Fruit fly (Drosophila melanogaster) whole organism, embryonic: ENCODE measurements around the gene mrva.
A peak's percentile ranks its signal among the peaks of the same experiment; 100 is the strongest.

Experiments
- BEAF-32 ChIP-seq: fragments of 200-800 bp; sonication (Bioruptor generic); optimal IDR thresholded peaks from 3 replicates; lab custom pipeline; 2017; ENCODE audit warnings: missing biosample characterization, missing genetic modification characterization, mild to moderate bottlenecking, moderate library complexity, missing genetic modification reagents
- CG11093 ChIP-seq: fragments of 200-800 bp; sonication (Bioruptor generic); IDR thresholded peaks from 3 replicates; pipeline ENCODE4 v1.3.6; 2022; ENCODE audit warnings: missing biosample characterization, missing genetic modification characterization
- CG11696 ChIP-seq: fragments of 200-800 bp; sonication (Bioruptor generic); IDR thresholded peaks from 2 replicates; pipeline ENCODE4 v1.3.6; 2022; ENCODE audit warnings: missing biosample characterization, missing genetic modification characterization
- CG12155 ChIP-seq: fragments of 200-800 bp; sonication (Bioruptor generic); optimal IDR thresholded peaks from 3 replicates; lab custom pipeline; 2016; ENCODE audit warnings: missing biosample characterization, missing genetic modification characterization
- CG13123 ChIP-seq: fragments of 200-800 bp; sonication (Bioruptor generic); optimal IDR thresholded peaks from 2 replicates; lab custom pipeline; 2016; ENCODE audit warnings: missing biosample characterization, missing genetic modification characterization
- CG17802 ChIP-seq: fragments of 200-800 bp; sonication (Bioruptor generic); optimal IDR thresholded peaks from 2 replicates; lab custom pipeline; 2018; ENCODE audit warnings: missing biosample characterization, mild to moderate bottlenecking, missing genetic modification characterization, moderate library complexity
- CG2199 ChIP-seq: fragments of 200-800 bp; sonication (Bioruptor generic); IDR thresholded peaks from 3 replicates; pipeline ENCODE4 v1.3.6; 2022; ENCODE audit warnings: missing biosample characterization, missing genetic modification characterization
- CG31224 ChIP-seq: fragments of 200-800 bp; sonication (Bioruptor generic); IDR thresholded peaks from 2 replicates; pipeline ENCODE4 v1.3.6; 2022; ENCODE audit warnings: missing biosample characterization, missing genetic modification characterization
- CG33213 ChIP-seq: fragments of 200-800 bp; sonication (Bioruptor generic); optimal IDR thresholded peaks from 3 replicates; lab custom pipeline; 2016; ENCODE audit warnings: missing biosample characterization, missing genetic modification characterization
- CG4328 ChIP-seq: fragments of 200-800 bp; sonication (Bioruptor generic); optimal IDR thresholded peaks from 3 replicates; lab custom pipeline; 2017; ENCODE audit warnings: missing biosample characterization, missing genetic modification reagents, missing genetic modification characterization
- CG8359 ChIP-seq: fragments of 200-800 bp; sonication (Bioruptor generic); optimal IDR thresholded peaks from 2 replicates; lab custom pipeline; 2017; ENCODE audit warnings: missing biosample characterization, mild to moderate bottlenecking, missing genetic modification characterization, borderline replicate concordance
- CG8924 ChIP-seq: fragments of 200-800 bp; optimal IDR thresholded peaks from 3 replicates; lab custom pipeline; 2019; ENCODE audit warnings: missing biosample characterization, mild to moderate bottlenecking, missing genetic modification characterization, moderate library complexity
- CG9932 ChIP-seq: fragments of 200-800 bp; sonication (Bioruptor generic); IDR thresholded peaks from 2 replicates; pipeline ENCODE4 v1.3.6; 2022; ENCODE audit warnings: missing biosample characterization, missing genetic modification characterization
- D ChIP-seq, 2 experiments: fragments of 200-800 bp in 1 of 2; fragments of >200 bp in 1 of 2; sonication (Bioruptor generic) in 1 of 2; optimal IDR thresholded peaks; 2 replicates in 1 of 2; 3 replicates in 1 of 2; lab custom pipeline; 2017; ENCODE audit warnings: mild to moderate bottlenecking in 1 of 2, missing biosample characterization in 1 of 2, missing genetic modification characterization in 1 of 2, missing genetic modification reagents in 1 of 2
- Doc2 ChIP-seq: fragments of 200-800 bp; sonication (Bioruptor generic); IDR thresholded peaks from 2 replicates; pipeline ENCODE4 v1.3.6; 2022; ENCODE audit warnings: missing biosample characterization, missing genetic modification characterization
- Dref ChIP-seq: fragments of 200-800 bp; sonication (Bioruptor generic); IDR thresholded peaks from 2 replicates; pipeline ENCODE4 v1.3.6; 2022; ENCODE audit warnings: missing biosample characterization, missing genetic modification characterization
- E2f1 ChIP-seq: fragments of 200-800 bp; sonication (Bioruptor generic); IDR thresholded peaks from 2 replicates; pipeline ENCODE4 v1.3.6; 2022; ENCODE audit warnings: missing biosample characterization, missing genetic modification characterization
- Eip74EF ChIP-seq, 2 experiments: fragments of 200-800 bp in 1 of 2; fragments of >200 bp in 1 of 2; sonication (Bioruptor generic) in 1 of 2; optimal IDR thresholded peaks; 2 replicates each; lab custom pipeline; 2017 to 2019; ENCODE audit warnings: missing biosample characterization in 2 of 2, missing genetic modification characterization in 2 of 2, mild to moderate bottlenecking in 1 of 2, moderate library complexity in 1 of 2
- Ets97D ChIP-seq: fragments of 200-800 bp; sonication (Bioruptor generic); optimal IDR thresholded peaks from 3 replicates; lab custom pipeline; 2016; ENCODE audit warnings: missing biosample characterization, missing genetic modification characterization
- Fer2 ChIP-seq: fragments of 200-800 bp; sonication (Bioruptor generic); optimal IDR thresholded peaks from 2 replicates; lab custom pipeline; 2018; ENCODE audit warnings: missing biosample characterization, mild to moderate bottlenecking, missing genetic modification characterization, moderate library complexity
- GATAe ChIP-seq: fragments of 200-800 bp; sonication (Bioruptor generic); conservative IDR thresholded peaks from 2 replicates; pipeline ENCODE4 v1.3.6; 2022; ENCODE audit warnings: missing biosample characterization, missing genetic modification characterization
- HHEX ChIP-seq: fragments of 200-800 bp; sonication (Bioruptor generic); optimal IDR thresholded peaks from 3 replicates; lab custom pipeline; 2017; ENCODE audit warnings: missing biosample characterization, mild to moderate bottlenecking, missing genetic modification characterization, missing genetic modification reagents
- Kr ChIP-seq: fragments of 200-800 bp; sonication (Bioruptor generic); optimal IDR thresholded peaks from 2 replicates; lab custom pipeline; 2017; ENCODE audit warnings: missing biosample characterization, mild to moderate bottlenecking, missing genetic modification characterization
- Scr ChIP-seq: fragments of 200-800 bp; sonication (Bioruptor generic); IDR thresholded peaks from 2 replicates; pipeline ENCODE4 v1.3.6; 2022; ENCODE audit warnings: missing biosample characterization, missing genetic modification characterization; ENCODE audit not compliant: partially characterized antibody
- Xbp1 ChIP-seq: fragments of 200-800 bp; sonication (Bioruptor generic); optimal IDR thresholded peaks from 3 replicates; lab custom pipeline; 2016; ENCODE audit warnings: missing biosample characterization, mild to moderate bottlenecking, missing genetic modification characterization
- YL-1 ChIP-seq: fragments of 200-800 bp; sonication (Bioruptor generic); optimal IDR thresholded peaks from 3 replicates; lab custom pipeline; 2017; ENCODE audit warnings: missing biosample characterization, mild to moderate bottlenecking, missing genetic modification characterization
- bbx ChIP-seq: fragments of 200-800 bp; sonication (Bioruptor generic); IDR thresholded peaks from 2 replicates; pipeline ENCODE4 v1.3.6; 2022; ENCODE audit warnings: missing biosample characterization, missing genetic modification characterization; ENCODE audit not compliant: partially characterized antibody
- cg ChIP-seq: fragments of 200-800 bp; sonication (Bioruptor generic); optimal IDR thresholded peaks from 3 replicates; lab custom pipeline; 2019; ENCODE audit warnings: missing biosample characterization, mild to moderate bottlenecking, missing genetic modification characterization, moderate library complexity
- chif ChIP-seq, 2 experiments: fragments of 200-800 bp; sonication (Bioruptor generic); optimal IDR thresholded peaks; 3 replicates each; lab custom pipeline; 2016; ENCODE audit warnings: missing biosample characterization in 2 of 2, missing genetic modification characterization in 2 of 2
- dmrt99B ChIP-seq: fragments of 200-800 bp; sonication (Bioruptor generic); optimal IDR thresholded peaks from 2 replicates; lab custom pipeline; 2018; ENCODE audit warnings: missing biosample characterization, mild to moderate bottlenecking, missing genetic modification characterization, moderate library complexity
- eyg ChIP-seq: fragments of 200-800 bp; sonication (Bioruptor generic); optimal IDR thresholded peaks from 3 replicates; lab custom pipeline; 2016; ENCODE audit warnings: missing biosample characterization, missing genetic modification characterization
- ftz-f1 ChIP-seq: fragments of 200-800 bp; sonication (Bioruptor generic); optimal IDR thresholded peaks from 2 replicates; lab custom pipeline; 2016; ENCODE audit warnings: missing biosample characterization, missing genetic modification characterization
- h ChIP-seq: fragments of >200 bp; optimal IDR thresholded peaks from 2 replicates; lab custom pipeline; 2017
- inv ChIP-seq: fragments of 200-800 bp; sonication (Bioruptor generic); IDR thresholded peaks from 2 replicates; pipeline ENCODE4 v1.3.6; 2022; ENCODE audit warnings: missing biosample characterization, missing genetic modification characterization; ENCODE audit not compliant: partially characterized antibody
- lilli ChIP-seq: fragments of 200-800 bp; sonication (Bioruptor generic); optimal IDR thresholded peaks from 3 replicates; lab custom pipeline; 2016; ENCODE audit warnings: missing biosample characterization, missing genetic modification characterization
- lmd ChIP-seq: fragments of 200-800 bp; sonication (Bioruptor generic); IDR thresholded peaks from 2 replicates; pipeline ENCODE4 v1.3.6; 2022; ENCODE audit warnings: missing biosample characterization, missing genetic modification characterization
- lov ChIP-seq, 2 experiments: fragments of 200-800 bp in 1 of 2; fragments of >200 bp in 1 of 2; sonication (Bioruptor generic) in 1 of 2; IDR thresholded peaks in 1 of 2; optimal IDR thresholded peaks in 1 of 2; 2 replicates in 1 of 2; 3 replicates in 1 of 2; pipeline versions ENCODE4 v1.3.6 to Lab custom; 2017 to 2022; ENCODE audit warnings: missing biosample characterization in 1 of 2, missing genetic modification characterization in 1 of 2
- luna ChIP-seq: fragments of 200-800 bp; sonication (Bioruptor generic); optimal IDR thresholded peaks from 2 replicates; lab custom pipeline; 2016; ENCODE audit warnings: missing biosample characterization, missing genetic modification characterization
- mld ChIP-seq: fragments of 200-800 bp; sonication (Bioruptor generic); IDR thresholded peaks from 3 replicates; pipeline ENCODE4 v1.3.6; 2022; ENCODE audit warnings: missing biosample characterization, missing genetic modification characterization; ENCODE audit not compliant: partially characterized antibody
- pfk ChIP-seq: fragments of 200-800 bp; sonication (Bioruptor generic); optimal IDR thresholded peaks from 2 replicates; lab custom pipeline; 2018; ENCODE audit warnings: missing biosample characterization, mild to moderate bottlenecking, missing genetic modification characterization, moderate library complexity
- prd ChIP-seq, 3 experiments: fragments of >200 bp in 2 of 3; fragments of 200-800 bp in 1 of 3; sonication (Bioruptor generic) in 1 of 3; optimal IDR thresholded peaks in 2 of 3; IDR thresholded peaks in 1 of 3; 2 replicates in 2 of 3; 3 replicates in 1 of 3; pipeline versions ENCODE4 v1.3.6 to Lab custom; 2017 to 2022; ENCODE audit warnings: missing biosample characterization in 1 of 3, missing genetic modification characterization in 1 of 3
- sima ChIP-seq: fragments of 200-800 bp; sonication (Bioruptor generic); optimal IDR thresholded peaks from 2 replicates; lab custom pipeline; 2016; ENCODE audit warnings: missing biosample characterization, missing genetic modification characterization
- slbo ChIP-seq: fragments of 200-800 bp; sonication (Bioruptor generic); IDR thresholded peaks from 2 replicates; pipeline ENCODE4 v1.3.6; 2022; ENCODE audit warnings: missing biosample characterization, missing genetic modification characterization
- slou ChIP-seq: fragments of 200-800 bp; sonication (Bioruptor generic); optimal IDR thresholded peaks from 3 replicates; lab custom pipeline; 2016; ENCODE audit warnings: missing biosample characterization, missing genetic modification characterization
- sr ChIP-seq: fragments of 200-800 bp; sonication (Bioruptor generic); IDR thresholded peaks from 3 replicates; pipeline ENCODE4 v1.3.6; 2022; ENCODE audit warnings: missing biosample characterization, missing genetic modification characterization
- ssp ChIP-seq: fragments of 200-800 bp; sonication (Bioruptor generic); IDR thresholded peaks from 2 replicates; pipeline ENCODE4 v1.3.6; 2022; ENCODE audit warnings: missing biosample characterization, missing genetic modification characterization
- yki ChIP-seq: fragments of >200 bp; optimal IDR thresholded peaks from 3 replicates; lab custom pipeline; 2018

The mrva gene

DNA sequence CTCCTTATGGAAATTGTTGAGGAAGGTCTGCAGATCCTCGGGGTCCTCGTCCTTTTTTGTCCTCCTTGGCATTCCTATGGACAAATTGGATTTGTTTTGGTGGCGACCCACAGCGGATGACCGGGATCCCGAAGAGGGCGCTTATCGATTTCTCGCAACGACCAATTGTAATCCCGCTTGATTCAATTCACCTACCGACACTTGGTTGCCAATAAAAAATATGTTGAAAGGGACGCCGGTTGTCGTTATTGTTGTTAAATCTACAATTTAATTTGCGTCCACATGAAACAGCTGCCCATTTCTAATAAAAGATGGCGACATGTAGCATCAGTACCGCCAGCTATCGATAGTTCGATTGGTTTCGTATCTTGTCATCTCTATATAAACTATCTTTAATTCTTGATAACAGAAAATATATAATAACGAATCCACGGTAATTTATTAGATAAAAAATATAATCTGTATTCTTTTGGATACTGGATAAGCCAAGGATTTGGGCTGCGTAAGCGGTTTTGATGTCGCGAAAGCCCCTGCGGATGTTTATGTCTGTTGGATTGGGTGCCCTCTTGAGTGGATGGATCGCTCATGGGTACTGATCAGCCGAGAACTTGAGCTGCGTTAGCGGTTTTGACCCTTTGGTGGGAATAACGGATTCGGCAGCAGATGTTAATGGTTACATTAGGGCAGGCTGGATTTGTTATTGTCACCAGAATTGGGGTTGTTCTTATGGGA lies 27.9 kb upstream of the mrva start, which contains the start of gene CTCF (continued):
- peak; percentile 57 for TF ChIP-seq Xbp1 (GFP tag; lab: Kevin White, UChicago)
- TF ChIP-seq CG8924 (tag; lab: Kevin White, UChicago): peak; percentile 69
- no peak for TF ChIP-seq CG13123
- peak; percentile 76 for TF ChIP-seq CG33213
- TF ChIP-seq Doc2 (GFP tag; lab: Robert Waterston, UW): no peak
- TF ChIP-seq CG4328 (GFP tag; lab: Kevin White, UChicago): no peak
- peak; percentile 85 for TF ChIP-seq BEAF-32 (GFP tag; lab: Kevin White, UChicago)
- TF ChIP-seq sima (GFP tag; lab: Kevin White, UChicago): no peak
- peak; percentile 91 for TF ChIP-seq bbx
- TF ChIP-seq h (lab: Kevin White, UChicago): no peak
- TF ChIP-seq CG9932 (GFP tag; lab: Robert Waterston, UW): peak; percentile 43
- TF ChIP-seq slou (GFP tag; lab: Kevin White, UChicago): no peak
- no peak for TF ChIP-seq yki
- TF ChIP-seq Kr (GFP tag; lab: Kevin White, UChicago): no peak
- TF ChIP-seq eyg (GFP tag; lab: Kevin White, UChicago): no peak
- TF ChIP-seq Dref (GFP tag; lab: Robert Waterston, UW): peak; percentile 76
- no peak for TF ChIP-seq HHEX (GFP tag; lab: Kevin White, UChicago)
- TF ChIP-seq CG11093: 0 out of 3 replicates have a peak, but pooled peaks have one; percentile 25
- peak; percentile 30 for TF ChIP-seq CG12155 (GFP tag; lab: Kevin White, UChicago)
- TF ChIP-seq sr (GFP tag; lab: Robert Waterston, UW): no peak
- TF ChIP-seq GATAe (GFP tag; lab: Robert Waterston, UW): peak; percentile 69
- TF ChIP-seq CG8359 (GFP tag; lab: Kevin White, UChicago): no peak
- TF ChIP-seq Fer2 (tag; lab: Kevin White, UChicago): no peak
- TF ChIP-seq Scr: peak; percentile 80
- peak; percentile 70; the same call in 2 of the 3 replicates for TF ChIP-seq mld (GFP tag; lab: Robert Waterston, UW)
- peak; percentile 58 for TF ChIP-seq D (optimal IDR thresholded peaks at IDR 0.05; lab: Kevin White, UChicago)
- peak; percentile 1 for TF ChIP-seq D (GFP tag; optimal IDR thresholded peaks at IDR 0.05; lab: Kevin White, UChicago)
- 0 out of 2 replicates have a peak, but pooled peaks have one; percentile 7 for TF ChIP-seq E2f1 (GFP tag; lab: Robert Waterston, UW)
- TF ChIP-seq CG17802 (tag; lab: Kevin White, UChicago): no peak
- TF ChIP-seq ftz-f1 (GFP tag; lab: Kevin White, UChicago): peak; percentile 29
- no peak; the same call in 1 of the 2 replicates for TF ChIP-seq slbo
- TF ChIP-seq inv (GFP tag; lab: Robert Waterston, UW): peak; percentile 55; the same call in 1 of the 2 replicates
- no peak for TF ChIP-seq CG2199 (GFP tag; lab: Robert Waterston, UW)
- peak; percentile 46 for TF ChIP-seq lilli (GFP tag; lab: Kevin White, UChicago)
- no peak for TF ChIP-seq prd (optimal IDR thresholded peaks at IDR 0.05; lab: Kevin White, UChicago)
- TF ChIP-seq prd (GFP tag; IDR thresholded peaks at IDR 0.05; lab: Robert Waterston, UW): peak; percentile 80
- no peak for TF ChIP-seq luna
- no peak for TF ChIP-seq CG11696 (GFP tag; lab: Robert Waterston, UW)
- peak; percentile 52; the same call in 1 of the 2 replicates for TF ChIP-seq lmd (GFP tag; lab: Robert Waterston, UW)
- peak; percentile 16 for TF ChIP-seq dmrt99B (tag; lab: Kevin White, UChicago)
- peak; percentile 16 for TF ChIP-seq pfk
- peak; percentile 49; the same call in 1 of the 2 replicates for TF ChIP-seq ssp (GFP tag; lab: Robert Waterston, UW)
- TF ChIP-seq Eip74EF (GFP tag; optimal IDR thresholded peaks at IDR 0.05; lab: Kevin White, UChicago): no peak
- peak; percentile 70 for TF ChIP-seq Ets97D (GFP tag; lab: Kevin White, UChicago)
- TF ChIP-seq cg (GFP tag; lab: Kevin White, UChicago): no peak
- TF ChIP-seq chif (GFP tag; optimal IDR thresholded peaks at IDR 0.05; lab: Kevin White, UChicago): peak in 1 of 2 experiments; percentile 50
- peak; percentile 87 for TF ChIP-seq YL-1 (GFP tag; lab: Kevin White, UChicago)
- TF ChIP-seq lov (optimal IDR thresholded peaks at IDR 0.05; lab: Kevin White, UChicago): no peak
- TF ChIP-seq lov (GFP tag; IDR thresholded peaks at IDR 0.05; lab: Robert Waterston, UW): 0 out of 3 replicates have a peak, but pooled peaks have one; percentile 10
- TF ChIP-seq CG31224 (GFP tag; lab: Robert Waterston, UW): no peak
